Worm (Caenorhabditis elegans): ENCODE results near the gene srz-19.
A peak's percentile ranks its signal among the peaks of the same experiment; 100 is the strongest.
"Not testable (repeated sequence)": the region's sequence is repeated elsewhere in the genome, so short reads cannot be mapped to it uniquely, and the experiment has no call there.

Gene srz-19

ce11 chrIV:3932408-3932807 lies 12.8 kb downstream of the srz-19 start, which contains the start of gene clec-70:
clec-70 (plus strand) TSS chrIV:3932708.
- not testable (repeated sequence) for TF ChIP-seq ztf-18 (tag; optimal IDR thresholded peaks at IDR 0.05); mes-4 (tag; optimal IDR thresholded peaks at IDR 0.05); nfya-2 (GFP tag; IDR thresholded peaks at IDR 0.05)

ce11 chrIV:3937097-3937496 lies 17.5 kb downstream of the srz-19 start, which contains the start of gene clec-71:
clec-71 (plus strand) TSS chrIV:3937458.
- TF ChIP-seq B0336.3 (GFP tag; IDR thresholded peaks at IDR 0.05), result no peak
- no peak for TF ChIP-seq dpl-1 (GFP tag; optimal IDR thresholded peaks at IDR 0.05)
- TF ChIP-seq snpc-3.4 (tag; optimal IDR thresholded peaks at IDR 0.05), result no peak
- no peak for TF ChIP-seq egrh-3 (GFP tag; IDR thresholded peaks at IDR 0.05)
- no peak for TF ChIP-seq lsy-27 (tag; optimal IDR thresholded peaks at IDR 0.05; ENCODE audit: borderline replicate concordance, insufficient read depth)

- TF ChIP-seq T26A5.8 (tag; optimal IDR thresholded peaks at IDR 0.05) (no peak), gei-17 (GFP tag; optimal IDR thresholded peaks at IDR 0.05) (no peak)
Observed at ce11 chrIV:3941658-3942328, 22.2 kb downstream of the srz-19 start, which contains the start of gene clec-174. clec-174 (minus strand) TSS chrIV:3941708.

ce11 chrIV:3943003-3943402 lies 23.4 kb downstream of the srz-19 start, which contains the start of gene Y46C8AL.11:
Y46C8AL.11 (plus strand) TSS chrIV:3943303.
- TF ChIP-seq ceh-100 (GFP tag; IDR thresholded peaks at IDR 0.05), result no peak
- TF ChIP-seq C06A6.2 (GFP tag; conservative IDR thresholded peaks at IDR 0.05), result no peak
- no peak for TF ChIP-seq pha-4 (tag; optimal IDR thresholded peaks at IDR 0.05)
- no peak for TF ChIP-seq F39B2.1 (GFP tag; IDR thresholded peaks at IDR 0.05)
- no peak for TF ChIP-seq nhr-179 (tag; optimal IDR thresholded peaks at IDR 0.05)
- TF ChIP-seq hsf-1 (GFP tag; IDR thresholded peaks at IDR 0.05), result no peak
- TF ChIP-seq tbp1 (GFP tag; optimal IDR thresholded peaks at IDR 0.05), result no peak
- no peak for TF ChIP-seq F33H1.4 (GFP tag; IDR thresholded peaks at IDR 0.05)
- TF ChIP-seq F10E7.11 (tag; optimal IDR thresholded peaks at IDR 0.05), result no peak
- no peak for TF ChIP-seq xnd-1 (tag; optimal IDR thresholded peaks at IDR 0.05)
- TF ChIP-seq repo-1 (tag; optimal IDR thresholded peaks at IDR 0.05), result no peak
- TF ChIP-seq ztf-18 (tag; optimal IDR thresholded peaks at IDR 0.05), result no peak
- no peak for TF ChIP-seq ZK185.1 (tag; optimal IDR thresholded peaks at IDR 0.05; ENCODE audit: poor library complexity, severe bottlenecking)
- TF ChIP-seq ceh-79 (tag; optimal IDR thresholded peaks at IDR 0.05), result no peak

- no peak for TF ChIP-seq attf-3 (GFP tag; conservative IDR thresholded peaks at IDR 0.05)
- TF ChIP-seq him-1 (tag; optimal IDR thresholded peaks at IDR 0.05), result no peak
- TF ChIP-seq K12H6.12 (tag; optimal IDR thresholded peaks at IDR 0.05), result no peak
- TF ChIP-seq ztf-28 (GFP tag; IDR thresholded peaks at IDR 0.05), result no peak
- TF ChIP-seq repo-1 (tag; optimal IDR thresholded peaks at IDR 0.05), result no peak
- TF ChIP-seq attf-6 (GFP tag; IDR thresholded peaks at IDR 0.05), result no peak
- TF ChIP-seq Y95B8A.8 (GFP tag; IDR thresholded peaks at IDR 0.05), result no peak
- peak; percentile 43 for TF ChIP-seq unc-62 (GFP tag; optimal IDR thresholded peaks at IDR 0.05)
- TF ChIP-seq xnd-1 (tag; optimal IDR thresholded peaks at IDR 0.05), result no peak
- TF ChIP-seq nhr-80 (tag; optimal IDR thresholded peaks at IDR 0.05), result peak; percentile 90
- TF ChIP-seq efl-1 (GFP tag; optimal IDR thresholded peaks at IDR 0.05), result no peak
- TF ChIP-seq ets-4 (GFP tag; optimal IDR thresholded peaks at IDR 0.05), result peak; percentile 62
- no peak for TF ChIP-seq F57C9.4 (tag; optimal IDR thresholded peaks at IDR 0.05)
- no peak for TF ChIP-seq lsl-1 (GFP tag; optimal IDR thresholded peaks at IDR 0.05)
- TF ChIP-seq hrde-1 (tag; optimal IDR thresholded peaks at IDR 0.05; ENCODE audit: borderline replicate concordance), result no peak
- TF ChIP-seq dox-1 (GFP tag; IDR thresholded peaks at IDR 0.05), result peak; percentile 19; the same call in 1 of the 2 replicates
- no peak for TF ChIP-seq B0261.1 (tag; optimal IDR thresholded peaks at IDR 0.05)
- no peak for TF ChIP-seq hmg-1.2 (GFP tag; IDR thresholded peaks at IDR 0.05)
- no peak for TF ChIP-seq snpc-1.3 (tag; optimal IDR thresholded peaks at IDR 0.05; ENCODE audit: insufficient read depth)
- TF ChIP-seq aptf-3 (GFP tag; IDR thresholded peaks at IDR 0.05), result no peak
- TF ChIP-seq pbrm-1 (GFP tag; IDR thresholded peaks at IDR 0.05), result no peak
Observed at ce11 chrIV:3944459-3944858, 24.9 kb downstream of the srz-19 start, which contains the start of gene clec-72. clec-72 (plus strand) TSS chrIV:3944816.
